Fruit fly (Drosophila melanogaster) whole organism, pupa: ENCODE data around the gene Sytalpha.

Experiments used
- CG10348 ChIP-seq: fragments of 200-800 bp; sonication (Bioruptor generic); IDR thresholded peaks from 2 replicates; pipeline ENCODE4 v1.3.6; 2022; ENCODE audit warnings: missing biosample characterization, missing genetic modification characterization
- CG12605 ChIP-seq: fragments of 200-800 bp; sonication (Bioruptor generic); IDR thresholded peaks from 2 replicates; pipeline ENCODE4 v1.3.6; 2022; ENCODE audit warnings: missing biosample characterization, missing genetic modification characterization
- CG13204 ChIP-seq: fragments of 200-800 bp; sonication (Bioruptor generic); optimal IDR thresholded peaks from 2 replicates; lab custom pipeline; 2018; ENCODE audit warnings: missing biosample characterization, mild to moderate bottlenecking, missing genetic modification characterization, moderate library complexity
- CG14655 ChIP-seq: fragments of 200-800 bp; sonication (Bioruptor generic); optimal IDR thresholded peaks from 3 replicates; lab custom pipeline; 2017; ENCODE audit warnings: mild to moderate bottlenecking, missing biosample characterization, missing genetic modification reagents, missing genetic modification characterization
- CG15710 ChIP-seq: fragments of 200-800 bp; sonication (Bioruptor generic); optimal IDR thresholded peaks from 2 replicates; lab custom pipeline; 2018; ENCODE audit warnings: missing biosample characterization, mild to moderate bottlenecking, missing genetic modification characterization, moderate library complexity
- CG17806 ChIP-seq: fragments of 200-800 bp; sonication (Bioruptor generic); optimal IDR thresholded peaks from 2 replicates; lab custom pipeline; 2018; ENCODE audit warnings: missing biosample characterization, mild to moderate bottlenecking, missing genetic modification characterization, moderate library complexity
- CG32121 ChIP-seq: fragments of 200-800 bp; sonication (Bioruptor generic); IDR thresholded peaks from 2 replicates; pipeline ENCODE4 v1.3.6; 2022; ENCODE audit warnings: missing biosample characterization, missing genetic modification characterization
- CG34367 ChIP-seq: fragments of 200-800 bp; sonication (Bioruptor generic); optimal IDR thresholded peaks from 2 replicates; lab custom pipeline; 2018; ENCODE audit warnings: missing biosample characterization, mild to moderate bottlenecking, missing genetic modification characterization
- CG4496 ChIP-seq: fragments of 200-800 bp; sonication (Bioruptor generic); IDR thresholded peaks from 3 replicates; pipeline ENCODE4 v1.3.6; 2022; ENCODE audit warnings: missing biosample characterization, missing genetic modification characterization
- CG8159 ChIP-seq: fragments of 200-800 bp; sonication (Bioruptor generic); optimal IDR thresholded peaks from 3 replicates; lab custom pipeline; 2018; ENCODE audit warnings: missing biosample characterization, mild to moderate bottlenecking, missing genetic modification characterization, moderate library complexity
- CG8301 ChIP-seq: fragments of 200-800 bp; sonication (Bioruptor generic); optimal IDR thresholded peaks from 2 replicates; lab custom pipeline; 2018; ENCODE audit warnings: missing biosample characterization, mild to moderate bottlenecking, missing genetic modification characterization
- CG9948 ChIP-seq: fragments of 200-800 bp; sonication (Bioruptor generic); optimal IDR thresholded peaks from 2 replicates; lab custom pipeline; 2018; ENCODE audit warnings: missing biosample characterization, mild to moderate bottlenecking, missing genetic modification characterization, moderate library complexity
- D1 ChIP-seq: fragments of 200-800 bp; sonication (Bioruptor generic); optimal IDR thresholded peaks from 2 replicates; lab custom pipeline; 2018; ENCODE audit warnings: missing biosample characterization, mild to moderate bottlenecking, missing genetic modification characterization, moderate library complexity
- EcR ChIP-seq: fragments of 200-800 bp; sonication (Bioruptor generic); optimal IDR thresholded peaks from 3 replicates; lab custom pipeline; 2019; ENCODE audit warnings: missing biosample characterization, missing genetic modification characterization, mild to moderate bottlenecking, moderate library complexity, missing genetic modification reagents
- Ets98B ChIP-seq: fragments of 200-800 bp; sonication (Bioruptor generic); IDR thresholded peaks from 2 replicates; pipeline ENCODE4 v1.3.6; 2022; ENCODE audit warnings: missing biosample characterization, missing genetic modification characterization
- Pif1A ChIP-seq: fragments of 200-800 bp; sonication (Bioruptor generic); optimal IDR thresholded peaks from 3 replicates; lab custom pipeline; 2016; ENCODE audit warnings: missing biosample characterization, missing genetic modification characterization
- Pif1B ChIP-seq: fragments of 200-800 bp; sonication (Bioruptor generic); optimal IDR thresholded peaks from 3 replicates; lab custom pipeline; 2016; ENCODE audit warnings: missing biosample characterization, missing genetic modification characterization
- Snoo ChIP-seq: fragments of 200-800 bp; sonication (Bioruptor generic); optimal IDR thresholded peaks from 3 replicates; lab custom pipeline; 2017; ENCODE audit warnings: missing biosample characterization, mild to moderate bottlenecking, missing genetic modification characterization, inconsistent platforms
- fd96Ca ChIP-seq: fragments of 200-800 bp; sonication (Bioruptor generic); IDR thresholded peaks from 3 replicates; pipeline ENCODE4 v1.3.6; 2022; ENCODE audit warnings: missing biosample characterization, missing genetic modification characterization
- gl ChIP-seq: fragments of 200-800 bp; sonication (Bioruptor generic); optimal IDR thresholded peaks from 2 replicates; lab custom pipeline; 2018; ENCODE audit warnings: missing biosample characterization, mild to moderate bottlenecking, missing genetic modification characterization
- rn ChIP-seq: fragments of 200-800 bp; sonication (Bioruptor generic); IDR thresholded peaks from 2 replicates; pipeline ENCODE4 v1.3.6; 2022; ENCODE audit warnings: missing biosample characterization, missing genetic modification characterization

Sytalpha gene

DNA sequence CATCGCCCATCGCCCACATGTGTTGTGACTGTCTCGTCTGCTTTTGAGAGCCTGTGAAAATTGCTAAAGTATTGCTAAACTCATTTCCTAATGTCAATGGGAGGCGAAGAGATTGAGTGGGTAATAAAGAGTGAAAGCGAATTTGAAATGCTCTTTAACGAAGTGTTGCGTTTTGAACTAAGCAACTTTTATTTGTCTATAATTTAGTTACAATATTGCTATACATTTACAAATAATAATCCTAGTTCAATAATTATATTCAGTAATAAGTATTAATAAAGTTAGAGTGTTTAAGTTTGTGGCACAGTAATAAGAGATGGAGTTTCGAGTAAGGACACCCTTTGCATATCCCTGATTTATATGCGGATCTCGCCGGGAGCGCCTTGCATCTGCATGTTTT, 23.4 kb downstream of the Sytalpha start:
- TF ChIP-seq fd96Ca (GFP tag; lab: Robert Waterston, UW) (no peak), CG9948 (no peak), CG4496 (GFP tag; lab: Robert Waterston, UW) (no peak), CG34367 (tag; lab: Kevin White, UChicago) (no peak), CG12605 (GFP tag; lab: Robert Waterston, UW) (no peak), EcR (GFP tag; lab: Kevin White, UChicago) (no peak), Ets98B (no peak), Pif1A (GFP tag; lab: Kevin White, UChicago) (no peak), rn (GFP tag; lab: Robert Waterston, UW) (no peak), CG13204 (GFP tag; lab: Kevin White, UChicago) (no peak), Snoo (tag; lab: Kevin White, UChicago) (no peak), CG10348 (GFP tag; lab: Robert Waterston, UW) (no peak), D1 (tag; lab: Kevin White, UChicago) (no peak), CG17806 (tag; lab: Kevin White, UChicago) (no peak), CG8159 (no peak), CG8301 (no peak)
- TF ChIP-seq, all 21 proteins: peak for 0

DNA sequence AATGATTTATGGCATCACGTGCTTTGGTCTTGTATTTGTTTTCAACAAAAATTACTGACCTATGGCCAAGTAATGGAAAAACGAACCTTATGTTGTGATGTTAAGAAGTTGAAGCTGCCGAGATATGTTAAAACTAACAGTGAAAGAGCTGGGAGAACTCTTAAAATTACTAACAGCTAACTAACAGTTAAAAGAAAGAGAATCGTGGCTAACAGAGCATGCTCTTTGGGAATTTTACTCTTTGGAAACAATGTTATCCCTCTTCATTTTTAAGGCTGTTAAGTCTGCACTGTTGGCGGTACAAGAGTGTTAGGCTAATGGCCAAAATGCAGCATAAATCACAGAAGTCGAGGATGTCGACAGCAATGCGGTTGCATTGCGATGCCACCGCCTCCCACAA, 29.1 kb downstream of the Sytalpha start:
- TF ChIP-seq Snoo (tag; lab: Kevin White, UChicago) = no peak
- no peak for TF ChIP-seq CG10348 (GFP tag; lab: Robert Waterston, UW)
- TF ChIP-seq Pif1A (GFP tag; lab: Kevin White, UChicago) = no peak
- TF ChIP-seq CG4496 (GFP tag; lab: Robert Waterston, UW) = no peak
- no peak for TF ChIP-seq CG17806 (tag; lab: Kevin White, UChicago)
- no peak for TF ChIP-seq CG13204 (GFP tag; lab: Kevin White, UChicago)
- no peak for TF ChIP-seq CG12605 (GFP tag; lab: Robert Waterston, UW)
- no peak for TF ChIP-seq rn (GFP tag; lab: Robert Waterston, UW)
- TF ChIP-seq D1 (tag; lab: Kevin White, UChicago) = no peak

DNA sequence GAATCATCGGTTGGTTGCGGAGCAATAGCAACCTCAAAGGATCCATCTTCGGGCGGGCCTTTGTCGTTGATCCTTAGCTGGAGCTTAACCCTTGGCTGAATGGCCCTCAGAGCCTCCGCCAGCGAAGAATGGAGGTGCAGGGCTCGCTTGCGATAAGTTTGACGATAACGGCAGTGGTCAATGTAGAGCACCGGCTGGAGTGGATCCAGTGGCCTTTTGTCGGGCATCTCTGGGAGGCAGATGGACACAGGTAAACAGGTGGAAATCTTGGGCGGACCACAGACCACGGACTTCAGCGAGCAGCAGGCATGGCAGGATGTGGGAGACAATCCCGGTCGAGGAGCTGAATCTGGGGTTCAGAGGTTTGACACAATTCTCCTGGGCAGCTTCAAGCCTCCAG, 33.9 kb downstream of the Sytalpha start, which contains the start of gene CG15147:
TSS of gene CG15147 (minus strand) at position 390 of the 400 bp plus-strand sequence.
- TF ChIP-seq Snoo (tag; lab: Kevin White, UChicago) = no peak

DNA sequence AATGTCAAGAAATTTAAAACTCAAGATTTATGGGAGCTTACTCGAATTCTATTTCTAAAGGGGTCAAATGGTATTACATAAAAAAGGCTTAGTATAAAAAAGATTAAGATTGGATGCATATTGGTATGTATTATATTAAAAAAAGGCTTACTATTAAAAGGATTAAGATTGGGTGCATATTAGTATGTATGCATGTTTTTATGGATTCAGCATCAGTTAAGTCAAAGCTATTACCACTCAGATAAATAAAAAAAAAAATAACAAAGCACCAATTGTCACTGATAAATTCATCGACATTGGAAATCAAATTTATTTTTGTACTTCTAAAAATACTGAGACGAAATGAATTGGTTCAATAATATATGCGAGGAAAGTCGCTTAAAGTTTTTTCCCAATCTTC, 35.5 kb downstream of the Sytalpha start, which contains the start of gene CG43054:
TSS of gene CG43054 (plus strand) at position 301 of the 400 bp plus-strand sequence.
- TF ChIP-seq CG13204 (GFP tag; lab: Kevin White, UChicago) (no peak), CG15710 (tag; lab: Kevin White, UChicago) (no peak), CG12605 (GFP tag; lab: Robert Waterston, UW) (no peak), Ets98B (no peak), CG17806 (tag; lab: Kevin White, UChicago) (no peak), CG32121 (GFP tag; lab: Robert Waterston, UW) (no peak), rn (GFP tag; lab: Robert Waterston, UW) (no peak), Pif1B (GFP tag; lab: Kevin White, UChicago) (no peak), CG34367 (tag; lab: Kevin White, UChicago) (no peak), CG10348 (GFP tag; lab: Robert Waterston, UW) (no peak), CG8159 (no peak), CG14655 (no peak), gl (tag; lab: Kevin White, UChicago) (no peak), Pif1A (GFP tag; lab: Kevin White, UChicago) (no peak), CG8301 (no peak), EcR (GFP tag; lab: Kevin White, UChicago) (no peak), fd96Ca (GFP tag; lab: Robert Waterston, UW) (no peak), D1 (tag; lab: Kevin White, UChicago) (no peak), CG4496 (GFP tag; lab: Robert Waterston, UW) (no peak)

DNA sequence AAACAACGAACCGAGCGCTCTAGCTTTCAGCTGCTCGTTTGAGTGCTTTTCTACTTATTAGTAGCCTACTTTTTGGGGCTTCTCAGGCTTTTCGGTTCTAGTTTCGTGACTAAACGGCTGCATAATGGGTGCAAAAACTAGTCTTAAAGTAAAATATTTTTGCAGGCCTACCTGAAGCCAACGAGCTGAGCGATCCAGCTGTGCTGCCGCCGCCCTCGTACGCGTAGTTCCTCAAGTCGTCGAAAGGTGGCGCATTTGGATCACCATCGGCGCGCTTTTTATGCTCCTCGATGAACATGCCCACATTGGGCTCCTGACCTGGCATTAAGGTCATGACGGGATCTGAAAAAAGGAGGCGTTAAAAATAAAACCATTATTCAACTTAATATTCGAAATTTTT, 58.8 kb downstream of the Sytalpha start:
- TF ChIP-seq Pif1B (GFP tag; lab: Kevin White, UChicago) (no peak), CG32121 (GFP tag; lab: Robert Waterston, UW) (no peak), gl (tag; lab: Kevin White, UChicago) (no peak), CG17806 (tag; lab: Kevin White, UChicago) (no peak), CG15710 (tag; lab: Kevin White, UChicago) (no peak), CG8301 (no peak), Pif1A (GFP tag; lab: Kevin White, UChicago) (no peak), CG4496 (GFP tag; lab: Robert Waterston, UW) (no peak), CG10348 (GFP tag; lab: Robert Waterston, UW) (no peak), fd96Ca (GFP tag; lab: Robert Waterston, UW) (no peak), D1 (tag; lab: Kevin White, UChicago) (no peak)
